Fruit fly (Drosophila melanogaster) whole organism, prepupa: Measurements from ENCODE around the gene Rab5.

ENCODE experiments used
- Blimp-1 ChIP-seq: fragments of 200-800 bp; sonication (Bioruptor generic); optimal IDR thresholded peaks from 3 replicates; lab custom pipeline; 2017; ENCODE audit warnings: missing biosample characterization, missing genetic modification characterization, mild to moderate bottlenecking, moderate library complexity, missing genetic modification reagents
- CG8632 ChIP-seq: fragments of 200-800 bp; sonication (Bioruptor generic); optimal IDR thresholded peaks from 3 replicates; lab custom pipeline; 2016; ENCODE audit warnings: missing biosample characterization, missing genetic modification characterization
- Eip78C ChIP-seq: fragments of 200-800 bp; sonication (Bioruptor generic); peaks from one replicate; lab custom pipeline; 2016; ENCODE audit warnings: missing biosample characterization, missing genetic modification characterization
- Ets96B ChIP-seq: fragments of 200-800 bp; optimal IDR thresholded peaks from 2 replicates; lab custom pipeline; 2019; ENCODE audit warnings: missing biosample characterization, mild to moderate bottlenecking, missing genetic modification characterization, moderate library complexity
- Hr38 ChIP-seq: sonication (Bioruptor generic); optimal IDR thresholded peaks from 2 replicates; lab custom pipeline; 2016; ENCODE audit warnings: missing biosample characterization, missing genetic modification characterization
- Sox15 ChIP-seq: fragments of 200-800 bp; sonication (Bioruptor generic); optimal IDR thresholded peaks from 3 replicates; lab custom pipeline; 2016; ENCODE audit warnings: missing biosample characterization, missing genetic modification characterization
- dac ChIP-seq: fragments of 200-800 bp; sonication (Bioruptor generic); optimal IDR thresholded peaks from 2 replicates; lab custom pipeline; 2017; ENCODE audit warnings: missing biosample characterization, mild to moderate bottlenecking, missing genetic modification characterization
- eg ChIP-seq: fragments of 200-800 bp; sonication (Bioruptor generic); IDR thresholded peaks from 3 replicates; pipeline ENCODE4 v1.3.6; 2022; ENCODE audit warnings: missing biosample characterization, missing genetic modification characterization
- spab ChIP-seq: fragments of 200-800 bp; sonication (Bioruptor generic); optimal IDR thresholded peaks from 2 replicates; lab custom pipeline; 2017; ENCODE audit warnings: missing biosample characterization, mild to moderate bottlenecking, missing genetic modification characterization, missing genetic modification reagents

DNA sequence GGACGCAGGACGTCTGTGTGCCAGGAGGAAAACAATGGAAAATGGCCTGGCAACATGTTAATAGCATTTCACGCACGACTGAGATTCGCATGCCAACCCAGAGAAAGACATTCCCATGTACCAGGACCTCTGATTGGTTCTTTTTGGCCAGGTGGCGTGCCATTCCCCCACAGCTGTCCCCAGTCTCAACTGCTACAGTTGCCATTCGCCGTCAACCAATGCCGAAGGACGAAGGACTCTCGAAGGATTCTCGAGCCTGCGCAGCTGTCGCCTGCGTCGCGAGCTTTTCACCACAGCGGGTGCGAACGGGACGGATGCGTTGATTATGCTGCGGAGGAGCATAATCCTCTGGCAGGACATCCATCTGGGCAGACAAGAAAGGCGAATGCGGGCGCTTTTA lies 34.8 kb upstream of the Rab5 start, which contains the start of gene VGlut:
- TF ChIP-seq eg (no peak), CG8632 (GFP tag; lab: Kevin White, UChicago) (no peak), Hr38 (GFP tag; lab: Kevin White, UChicago) (no peak), dac (GFP tag; lab: Kevin White, UChicago) (no peak), Blimp-1 (GFP tag; lab: Kevin White, UChicago) (no peak), spab (GFP tag; lab: Kevin White, UChicago) (no peak), Sox15 (no peak), Ets96B (tag; lab: Kevin White, UChicago) (no peak), Eip78C (GFP tag; lab: Kevin White, UChicago) (no peak)
